Fruit fly (Drosophila melanogaster) whole organism, embryonic: Measurements from ENCODE around the gene CG44158.

Source experiments
- Abd-B ChIP-seq: fragments of 200-800 bp; sonication (Bioruptor generic); optimal IDR thresholded peaks from 2 replicates; lab custom pipeline; 2018; ENCODE audit warnings: missing biosample characterization, mild to moderate bottlenecking, missing genetic modification characterization, moderate library complexity
- Atf6 ChIP-seq: fragments of 200-800 bp; sonication (Bioruptor generic); IDR thresholded peaks from 2 replicates; pipeline ENCODE4 v1.3.6; 2022; ENCODE audit warnings: missing biosample characterization, missing genetic modification characterization
- B-H2 ChIP-seq: fragments of 200-800 bp; sonication (Bioruptor generic); optimal IDR thresholded peaks from 2 replicates; lab custom pipeline; 2018; ENCODE audit warnings: missing biosample characterization, mild to moderate bottlenecking, missing genetic modification characterization
- BEAF-32 ChIP-seq: fragments of 200-800 bp; sonication (Bioruptor generic); optimal IDR thresholded peaks from 3 replicates; lab custom pipeline; 2017; ENCODE audit warnings: missing biosample characterization, missing genetic modification characterization, mild to moderate bottlenecking, moderate library complexity, missing genetic modification reagents
- C15 ChIP-seq: fragments of 200-800 bp; sonication (Bioruptor generic); IDR thresholded peaks from 3 replicates; pipeline ENCODE4 v1.3.6; 2022; ENCODE audit warnings: missing biosample characterization, missing genetic modification characterization
- CG10431 ChIP-seq: fragments of 200-800 bp; sonication (Bioruptor generic); optimal IDR thresholded peaks from 3 replicates; lab custom pipeline; 2018; ENCODE audit warnings: missing biosample characterization, mild to moderate bottlenecking, missing genetic modification characterization
- CG10543 ChIP-seq: fragments of 200-800 bp; sonication (Bioruptor generic); optimal IDR thresholded peaks from 3 replicates; lab custom pipeline; 2017; ENCODE audit warnings: missing biosample characterization, mild to moderate bottlenecking, missing genetic modification characterization, moderate library complexity
- CG10979 ChIP-seq: fragments of 200-800 bp; sonication (Bioruptor generic); optimal IDR thresholded peaks from 2 replicates; lab custom pipeline; 2018; ENCODE audit warnings: missing biosample characterization, mild to moderate bottlenecking, missing genetic modification characterization, moderate library complexity
- CG11504 ChIP-seq: fragments of 200-800 bp; sonication (Bioruptor generic); optimal IDR thresholded peaks from 3 replicates; lab custom pipeline; 2019; ENCODE audit warnings: missing biosample characterization, mild to moderate bottlenecking, missing genetic modification characterization, moderate library complexity
- CG12219 ChIP-seq: fragments of 200-800 bp; sonication (Bioruptor generic); optimal IDR thresholded peaks from 3 replicates; lab custom pipeline; 2018; ENCODE audit warnings: missing biosample characterization, mild to moderate bottlenecking, missing genetic modification characterization
- CG14014 ChIP-seq: fragments of 200-800 bp; sonication (Bioruptor generic); IDR thresholded peaks from 2 replicates; pipeline ENCODE4 v1.3.6; 2022; ENCODE audit warnings: missing biosample characterization, missing genetic modification characterization
- CG15601 ChIP-seq: fragments of 200-800 bp; sonication (Bioruptor generic); optimal IDR thresholded peaks from 3 replicates; lab custom pipeline; 2019; ENCODE audit warnings: missing biosample characterization, mild to moderate bottlenecking, missing genetic modification characterization, moderate library complexity
- CG17186 ChIP-seq: fragments of 200-800 bp; sonication (Bioruptor generic); optimal IDR thresholded peaks from 3 replicates; lab custom pipeline; 2017; ENCODE audit warnings: missing biosample characterization, missing genetic modification reagents, missing genetic modification characterization
- CG2116 ChIP-seq: fragments of 200-800 bp; sonication (Bioruptor generic); optimal IDR thresholded peaks from 3 replicates; lab custom pipeline; 2018; ENCODE audit warnings: missing biosample characterization, mild to moderate bottlenecking, missing genetic modification characterization
- CG2202 ChIP-seq: fragments of 200-800 bp; sonication (Bioruptor generic); optimal IDR thresholded peaks from 2 replicates; lab custom pipeline; 2018; ENCODE audit warnings: missing biosample characterization, mild to moderate bottlenecking, missing genetic modification characterization
- CG31365 ChIP-seq: fragments of 200-800 bp; sonication (Bioruptor generic); optimal IDR thresholded peaks from 2 replicates; lab custom pipeline; 2018; ENCODE audit warnings: missing biosample characterization, mild to moderate bottlenecking, missing genetic modification characterization
- CG4424 ChIP-seq: fragments of 200-800 bp; sonication (Bioruptor generic); optimal IDR thresholded peaks from 3 replicates; lab custom pipeline; 2016; ENCODE audit warnings: missing biosample characterization, missing genetic modification characterization
- CG7372 ChIP-seq: fragments of 200-800 bp; sonication (Bioruptor generic); IDR thresholded peaks from 2 replicates; pipeline ENCODE4 v1.3.6; 2022; ENCODE audit warnings: missing biosample characterization, missing genetic modification characterization
- CG9797 ChIP-seq: fragments of 200-800 bp; sonication (Bioruptor generic); optimal IDR thresholded peaks from 3 replicates; lab custom pipeline; 2018; ENCODE audit warnings: missing biosample characterization, mild to moderate bottlenecking, missing genetic modification characterization
- D ChIP-seq, 2 experiments: fragments of 200-800 bp in 1 of 2; fragments of >200 bp in 1 of 2; sonication (Bioruptor generic) in 1 of 2; optimal IDR thresholded peaks; 2 replicates in 1 of 2; 3 replicates in 1 of 2; lab custom pipeline; 2017; ENCODE audit warnings: mild to moderate bottlenecking in 1 of 2, missing biosample characterization in 1 of 2, missing genetic modification characterization in 1 of 2, missing genetic modification reagents in 1 of 2
- Dll ChIP-seq: fragments of 200-800 bp; sonication (Bioruptor generic); IDR thresholded peaks from 4 replicates; pipeline ENCODE4 v1.3.6; 2022; ENCODE audit warnings: missing biosample characterization, missing genetic modification characterization; ENCODE audit not compliant: partially characterized antibody
- Dp ChIP-seq: fragments of 200-800 bp; sonication (Bioruptor generic); optimal IDR thresholded peaks from 2 replicates; lab custom pipeline; 2018; ENCODE audit warnings: missing biosample characterization, mild to moderate bottlenecking, missing genetic modification characterization, moderate library complexity
- HmgZ ChIP-seq: fragments of 200-800 bp; sonication (Bioruptor generic); optimal IDR thresholded peaks from 2 replicates; lab custom pipeline; 2018; ENCODE audit warnings: missing biosample characterization, mild to moderate bottlenecking, missing genetic modification characterization
- Hmx ChIP-seq: fragments of 200-800 bp; sonication (Bioruptor generic); optimal IDR thresholded peaks from 2 replicates; lab custom pipeline; 2016; ENCODE audit warnings: missing biosample characterization, missing genetic modification characterization
- Med ChIP-seq: fragments of 200-800 bp; sonication (Bioruptor generic); peaks from one replicate; lab custom pipeline; 2016; ENCODE audit warnings: missing biosample characterization, missing genetic modification characterization, mild to moderate bottlenecking, inconsistent platforms, moderate library complexity
- Oaz ChIP-seq: fragments of 200-800 bp; sonication (Bioruptor generic); IDR thresholded peaks from 2 replicates; pipeline ENCODE4 v1.3.6; 2022; ENCODE audit warnings: missing biosample characterization, missing genetic modification characterization
- Ptx1 ChIP-seq: fragments of 200-800 bp; sonication (Bioruptor generic); IDR thresholded peaks from 2 replicates; pipeline ENCODE4 v1.3.6; 2022; ENCODE audit warnings: missing biosample characterization, missing genetic modification characterization
- bbx ChIP-seq: fragments of 200-800 bp; sonication (Bioruptor generic); IDR thresholded peaks from 2 replicates; pipeline ENCODE4 v1.3.6; 2022; ENCODE audit warnings: missing biosample characterization, missing genetic modification characterization; ENCODE audit not compliant: partially characterized antibody
- chn ChIP-seq: fragments of 200-800 bp; sonication (Bioruptor generic); optimal IDR thresholded peaks from 2 replicates; lab custom pipeline; 2016; ENCODE audit warnings: missing biosample characterization, missing genetic modification characterization
- dysf ChIP-seq: fragments of 200-800 bp; sonication (Bioruptor generic); IDR thresholded peaks from 3 replicates; pipeline ENCODE4 v1.3.6; 2022; ENCODE audit warnings: missing biosample characterization, missing genetic modification characterization
- ems ChIP-seq: fragments of 200-800 bp; sonication (Bioruptor generic); optimal IDR thresholded peaks from 3 replicates; lab custom pipeline; 2016; ENCODE audit warnings: missing biosample characterization, missing genetic modification characterization
- ewg ChIP-seq: fragments of 200-800 bp; sonication (Bioruptor generic); optimal IDR thresholded peaks from 3 replicates; lab custom pipeline; 2017; ENCODE audit warnings: mild to moderate bottlenecking, missing biosample characterization, missing genetic modification reagents, missing genetic modification characterization
- gem ChIP-seq: fragments of 200-800 bp; sonication (Bioruptor generic); optimal IDR thresholded peaks from 2 replicates; lab custom pipeline; 2019; ENCODE audit warnings: missing biosample characterization, mild to moderate bottlenecking, missing genetic modification characterization, moderate library complexity
- gfzf ChIP-seq: fragments of 200-800 bp; sonication (Bioruptor generic); optimal IDR thresholded peaks from 2 replicates; lab custom pipeline; 2016; ENCODE audit warnings: missing biosample characterization, mild to moderate bottlenecking, missing genetic modification characterization, moderate library complexity
- h ChIP-seq: fragments of >200 bp; optimal IDR thresholded peaks from 2 replicates; lab custom pipeline; 2017
- insv ChIP-seq, 2 experiments: fragments of 200-800 bp; sonication (Bioruptor generic); optimal IDR thresholded peaks; 3 replicates each; lab custom pipeline; 2016 to 2018; ENCODE audit warnings: missing biosample characterization in 2 of 2, missing genetic modification characterization in 2 of 2
- maf-S ChIP-seq: fragments of 200-800 bp; sonication (Bioruptor generic); optimal IDR thresholded peaks from 2 replicates; lab custom pipeline; 2016; ENCODE audit warnings: missing biosample characterization, missing genetic modification characterization
- mam ChIP-seq: fragments of 200-800 bp; sonication (Bioruptor generic); optimal IDR thresholded peaks from 3 replicates; lab custom pipeline; 2016; ENCODE audit warnings: missing biosample characterization, missing genetic modification characterization
- oc ChIP-seq: fragments of 200-800 bp; sonication (Bioruptor generic); optimal IDR thresholded peaks from 2 replicates; lab custom pipeline; 2018; ENCODE audit warnings: missing biosample characterization, mild to moderate bottlenecking, missing genetic modification characterization, moderate library complexity
- pho ChIP-seq: fragments of 200-800 bp; sonication (Bioruptor generic); optimal IDR thresholded peaks from 2 replicates; lab custom pipeline; 2016; ENCODE audit warnings: missing biosample characterization, missing genetic modification characterization
- psq ChIP-seq: fragments of 200-800 bp; sonication (Bioruptor generic); optimal IDR thresholded peaks from 2 replicates; lab custom pipeline; 2017; ENCODE audit warnings: missing biosample characterization, missing genetic modification characterization
- pum ChIP-seq: fragments of 200-800 bp; sonication (Bioruptor generic); optimal IDR thresholded peaks from 2 replicates; lab custom pipeline; 2016; ENCODE audit warnings: missing biosample characterization, missing genetic modification characterization
- sc ChIP-seq, 3 experiments: fragments of >200 bp in 2 of 3; fragments of 200-800 bp in 1 of 3; sonication (Bioruptor generic) in 1 of 3; optimal IDR thresholded peaks; 2 replicates in 2 of 3; 3 replicates in 1 of 3; lab custom pipeline; 2017; ENCODE audit warnings: mild to moderate bottlenecking in 1 of 3, missing biosample characterization in 1 of 3, missing genetic modification characterization in 1 of 3, missing genetic modification reagents in 1 of 3
- shn ChIP-seq: fragments of 200-800 bp; sonication (Bioruptor generic); optimal IDR thresholded peaks from 3 replicates; lab custom pipeline; 2016; ENCODE audit warnings: missing biosample characterization, missing genetic modification characterization
- stwl ChIP-seq: fragments of 200-800 bp; sonication (Bioruptor generic); optimal IDR thresholded peaks from 3 replicates; lab custom pipeline; 2018; ENCODE audit warnings: missing biosample characterization, mild to moderate bottlenecking, missing genetic modification characterization, moderate library complexity
- tgo ChIP-seq: fragments of 200-800 bp; sonication (Bioruptor generic); IDR thresholded peaks from 3 replicates; pipeline ENCODE4 v1.3.6; 2022; ENCODE audit warnings: missing biosample characterization, missing genetic modification characterization
- usp ChIP-seq: fragments of >200 bp; optimal IDR thresholded peaks from 2 replicates; lab custom pipeline; 2017; ENCODE audit warnings: missing biosample characterization, missing genetic modification characterization
- wor ChIP-seq: fragments of 200-800 bp; sonication (Bioruptor generic); IDR thresholded peaks from 2 replicates; pipeline ENCODE4 v1.3.6; 2022; ENCODE audit warnings: missing biosample characterization, missing genetic modification characterization

The CG44158 gene

dm6 chr3R:18199885-18200249 lies 8.7 kb upstream of the CG44158 start:
- peak; percentile 57 for TF ChIP-seq gfzf (GFP tag; lab: Kevin White, UChicago)
- TF ChIP-seq pum (GFP tag; lab: Kevin White, UChicago), result no peak
- peak; percentile 6 for TF ChIP-seq D (optimal IDR thresholded peaks at IDR 0.05; lab: Kevin White, UChicago)
- TF ChIP-seq D (GFP tag; optimal IDR thresholded peaks at IDR 0.05; lab: Kevin White, UChicago), result no peak
- TF ChIP-seq dysf (GFP tag; lab: Robert Waterston, UW), result no peak
- TF ChIP-seq oc (tag; lab: Kevin White, UChicago), result no peak
- peak; percentile 37 for TF ChIP-seq CG17186 (GFP tag; lab: Kevin White, UChicago)
- peak; percentile 43 for TF ChIP-seq CG15601
- TF ChIP-seq BEAF-32 (GFP tag; lab: Kevin White, UChicago), result peak; percentile 27
- no peak for TF ChIP-seq gem (tag; lab: Kevin White, UChicago)
- peak; percentile 84 for TF ChIP-seq stwl
- TF ChIP-seq B-H2 (GFP tag; lab: Kevin White, UChicago), result no peak
- peak; percentile 69 for TF ChIP-seq ewg (GFP tag; lab: Kevin White, UChicago)
- TF ChIP-seq CG9797, result peak; percentile 45
- no peak for TF ChIP-seq maf-S
- peak; percentile 100 for TF ChIP-seq CG10431 (GFP tag; lab: Kevin White, UChicago)
- peak; percentile 60 for TF ChIP-seq Dp (GFP tag; lab: Kevin White, UChicago)
- no peak for TF ChIP-seq sc (optimal IDR thresholded peaks at IDR 0.05; lab: Kevin White, UChicago)
- no peak for TF ChIP-seq sc (GFP tag; optimal IDR thresholded peaks at IDR 0.05; lab: Kevin White, UChicago)
- no peak for TF ChIP-seq Ptx1 (GFP tag; lab: Robert Waterston, UW)
- TF ChIP-seq, all 482 proteins: peak for 10

- TF ChIP-seq wor, result no peak
- peak; percentile 53 for TF ChIP-seq CG2116 (GFP tag; lab: Kevin White, UChicago)
- TF ChIP-seq chn, result no peak
- no peak for TF ChIP-seq h
- TF ChIP-seq CG31365 (tag; lab: Kevin White, UChicago), result no peak
- peak; percentile 48; the same call in 1 of the 2 replicates for TF ChIP-seq CG14014 (GFP tag; lab: Robert Waterston, UW)
- TF ChIP-seq HmgZ, result peak; percentile 46
- TF ChIP-seq pho (GFP tag; lab: Kevin White, UChicago), result no peak
- TF ChIP-seq CG4424 (GFP tag; lab: Kevin White, UChicago), result peak; percentile 37
- peak; percentile 46 for TF ChIP-seq bbx (GFP tag; lab: Robert Waterston, UW)
- no peak for TF ChIP-seq C15 (GFP tag; lab: Robert Waterston, UW)
- peak; percentile 10; the same call in 1 of the 2 replicates for TF ChIP-seq Atf6
- no peak for TF ChIP-seq Oaz (GFP tag; lab: Robert Waterston, UW)
- no peak for TF ChIP-seq CG9797
- TF ChIP-seq CG2202, result no peak
- TF ChIP-seq Abd-B, result peak; percentile 17
- TF ChIP-seq Hmx (GFP tag; lab: Kevin White, UChicago), result no peak
- TF ChIP-seq CG11504 (tag; lab: Kevin White, UChicago), result no peak
- no peak for TF ChIP-seq CG15601
- TF ChIP-seq insv (GFP tag; optimal IDR thresholded peaks at IDR 0.05; lab: Kevin White, UChicago), result no peak
- TF ChIP-seq Dp (GFP tag; lab: Kevin White, UChicago), result peak; percentile 48
- TF ChIP-seq stwl, result peak; percentile 67
- TF ChIP-seq CG12219 (GFP tag; lab: Kevin White, UChicago), result no peak
- TF ChIP-seq Dll (GFP tag; lab: Robert Waterston, UW), result peak; percentile 86
- no peak for TF ChIP-seq CG10979
- TF ChIP-seq ems (GFP tag; lab: Kevin White, UChicago), result peak; percentile 15
- TF ChIP-seq CG10543, result no peak
- TF ChIP-seq CG7372 (GFP tag; lab: Robert Waterston, UW), result no peak
- no peak for TF ChIP-seq ewg (GFP tag; lab: Kevin White, UChicago)
- TF ChIP-seq psq (GFP tag; lab: Kevin White, UChicago), result no peak
- TF ChIP-seq Med (GFP tag; lab: Kevin White, UChicago), result peak; percentile 93
- TF ChIP-seq shn (GFP tag; lab: Kevin White, UChicago), result no peak
- TF ChIP-seq mam (GFP tag; lab: Kevin White, UChicago), result peak; percentile 52
- no peak for TF ChIP-seq usp (GFP tag; lab: Kevin White, UChicago)
- no peak for TF ChIP-seq tgo (GFP tag; lab: Robert Waterston, UW)
Observed at dm6 chr3R:18215300-18215699, 6.7 kb downstream of the CG44158 start.
